ENCODE assay signal across 1 fruit fly cellular context in the genomic region with DNA sequence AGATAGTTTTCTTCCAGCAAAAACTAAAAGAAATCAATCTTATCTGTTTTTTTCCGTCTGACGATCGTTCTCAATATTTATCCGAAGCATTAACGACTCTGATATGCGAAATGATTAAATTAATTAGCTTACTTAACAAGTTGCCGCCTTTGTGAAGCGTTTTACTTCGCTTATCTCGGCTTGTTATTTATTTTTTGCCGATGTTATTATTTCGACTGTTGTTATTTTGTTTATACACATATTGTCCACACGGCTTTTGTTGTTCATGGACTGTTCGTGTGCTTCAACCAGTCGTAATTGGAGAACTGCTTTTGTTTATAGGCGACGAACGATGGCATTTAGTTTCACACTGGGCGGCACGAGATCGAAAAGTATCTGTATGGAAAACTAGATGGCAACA.
A peak's percentile ranks its signal among the peaks of the same experiment; 100 is the strongest.
TF ChIP-seq lines count a peak whose summit lies in the region.

No protein-coding gene starts in this region.

TF ChIP-seq in whole organism, embryonic, 481 proteins besides CTCF, POLR2A, EP300 and RAD21 (continued from another document):
- TF ChIP-seq CG10543 (GFP tag; optimal IDR thresholded peaks at IDR 0.05; lab: Kevin White, UChicago) (peak; percentile 56), CG6813 (GFP tag; optimal IDR thresholded peaks at IDR 0.05; lab: Kevin White, UChicago) (peak; percentile 58), Dref (GFP tag; IDR thresholded peaks at IDR 0.05; lab: Robert Waterston, UW) (no peak), NFAT (GFP tag; IDR thresholded peaks at IDR 0.05; lab: Robert Waterston, UW) (no peak), CG8924 (tag; optimal IDR thresholded peaks at IDR 0.05; lab: Kevin White, UChicago) (no peak), tgo (GFP tag; IDR thresholded peaks at IDR 0.05; lab: Robert Waterston, UW) (no peak), unpg (GFP tag; optimal IDR thresholded peaks at IDR 0.05; lab: Kevin White, UChicago) (peak; percentile 9), CG10431 (GFP tag; optimal IDR thresholded peaks at IDR 0.05; lab: Kevin White, UChicago) (no peak), BtbVII (GFP tag; optimal IDR thresholded peaks at IDR 0.05; lab: Kevin White, UChicago) (peak; percentile 41), CG15514 (GFP tag; optimal IDR thresholded peaks at IDR 0.05; lab: Kevin White, UChicago) (peak; percentile 38), CG2875 (GFP tag; optimal IDR thresholded peaks at IDR 0.05; lab: Kevin White, UChicago) (peak; percentile 5), CkIIα-i1 (GFP tag; IDR thresholded peaks at IDR 0.05; lab: Robert Waterston, UW) (no peak), CG13296 (GFP tag; optimal IDR thresholded peaks at IDR 0.05; lab: Kevin White, UChicago) (peak; percentile 15), HmgD (GFP tag; optimal IDR thresholded peaks at IDR 0.05; lab: Kevin White, UChicago) (no peak), B-H2 (GFP tag; optimal IDR thresholded peaks at IDR 0.05; lab: Kevin White, UChicago) (peak; percentile 52), CG17829 (tag; optimal IDR thresholded peaks at IDR 0.05; lab: Kevin White, UChicago) (no peak), hbn (GFP tag; IDR thresholded peaks at IDR 0.05; lab: Robert Waterston, UW; ENCODE audit: partially characterized antibody) (no peak), ranshi (GFP tag; IDR thresholded peaks at IDR 0.05; lab: Robert Waterston, UW) (no peak), knrl (GFP tag; IDR thresholded peaks at IDR 0.05; lab: Robert Waterston, UW; ENCODE audit: partially characterized antibody) (no peak), CG18476 (GFP tag; optimal IDR thresholded peaks at IDR 0.05; lab: Kevin White, UChicago) (no peak), grn (GFP tag; optimal IDR thresholded peaks at IDR 0.05; lab: Kevin White, UChicago) (no peak), CG6791 (GFP tag; IDR thresholded peaks at IDR 0.05; lab: Robert Waterston, UW; ENCODE audit: partially characterized antibody) (no peak), wek (GFP tag; optimal IDR thresholded peaks at IDR 0.05; lab: Kevin White, UChicago) (peak; percentile 28), Hmr (GFP tag; optimal IDR thresholded peaks at IDR 0.05; lab: Kevin White, UChicago) (peak; percentile 48), CrebB (tag; optimal IDR thresholded peaks at IDR 0.05; lab: Kevin White, UChicago) (peak; percentile 66), jumu (GFP tag; optimal IDR thresholded peaks at IDR 0.05; lab: Kevin White, UChicago) (no peak), gro (GFP tag; optimal IDR thresholded peaks at IDR 0.05; lab: Kevin White, UChicago) (no peak), Hr51 (GFP tag; optimal IDR thresholded peaks at IDR 0.05; lab: Kevin White, UChicago) (no peak), h (optimal IDR thresholded peaks at IDR 0.05; lab: Kevin White, UChicago) (no peak), exex (tag; optimal IDR thresholded peaks at IDR 0.05; lab: Kevin White, UChicago) (peak; percentile 2), CG2889 (GFP tag; IDR thresholded peaks at IDR 0.05; lab: Robert Waterston, UW) (no peak), CG10209 (GFP tag; optimal IDR thresholded peaks at IDR 0.05; lab: Kevin White, UChicago) (peak; percentile 24), Med (GFP tag; lab: Kevin White, UChicago) (peak; percentile 83), sens (GFP tag; lab: Kevin White, UChicago) (peak; percentile 43), CG9797 (GFP tag; optimal IDR thresholded peaks at IDR 0.05; lab: Kevin White, UChicago) (no peak), bab2 (GFP tag; optimal IDR thresholded peaks at IDR 0.05; lab: Kevin White, UChicago) (peak; percentile 31), CG30403 (GFP tag; optimal IDR thresholded peaks at IDR 0.05; lab: Kevin White, UChicago) (no peak), bsh (GFP tag; optimal IDR thresholded peaks at IDR 0.05; lab: Kevin White, UChicago) (no peak), CG6254 (GFP tag; optimal IDR thresholded peaks at IDR 0.05; lab: Kevin White, UChicago) (no peak), mirr (GFP tag; optimal IDR thresholded peaks at IDR 0.05; lab: Kevin White, UChicago) (no peak), aop (GFP tag; IDR thresholded peaks at IDR 0.05; lab: Robert Waterston, UW) (no peak), Gug (GFP tag; IDR thresholded peaks at IDR 0.05; lab: Robert Waterston, UW) (no peak), CG9215 (GFP tag; IDR thresholded peaks at IDR 0.05; lab: Robert Waterston, UW) (no peak), vvl (GFP tag; IDR thresholded peaks at IDR 0.05; lab: Robert Waterston, UW) (no peak), fd3F (GFP tag; optimal IDR thresholded peaks at IDR 0.05; lab: Kevin White, UChicago) (peak; percentile 43), CG12659 (GFP tag; optimal IDR thresholded peaks at IDR 0.05; lab: Kevin White, UChicago) (peak; percentile 32), CG2129 (GFP tag; IDR thresholded peaks at IDR 0.05; lab: Robert Waterston, UW; ENCODE audit: partially characterized antibody) (no peak), gem (tag; optimal IDR thresholded peaks at IDR 0.05; lab: Kevin White, UChicago) (peak; percentile 36), mam (GFP tag; optimal IDR thresholded peaks at IDR 0.05; lab: Kevin White, UChicago) (no peak), CG2678 (tag; optimal IDR thresholded peaks at IDR 0.05; lab: Kevin White, UChicago) (peak; percentile 18), MBD-R2 (GFP tag; IDR thresholded peaks at IDR 0.05; lab: Robert Waterston, UW) (no peak), sna (GFP tag; IDR thresholded peaks at IDR 0.05; lab: Robert Waterston, UW; ENCODE audit: partially characterized antibody) (no peak), yki (optimal IDR thresholded peaks at IDR 0.05; lab: Kevin White, UChicago) (no peak), CG32772 (GFP tag; IDR thresholded peaks at IDR 0.05; lab: Robert Waterston, UW) (no peak), rib (GFP tag; IDR thresholded peaks at IDR 0.05; lab: Robert Waterston, UW) (no peak), chn (GFP tag; optimal IDR thresholded peaks at IDR 0.05; lab: Kevin White, UChicago) (no peak), CG7556 (GFP tag; optimal IDR thresholded peaks at IDR 0.05; lab: Kevin White, UChicago) (peak; percentile 19), CG7987 (GFP tag; optimal IDR thresholded peaks at IDR 0.05; lab: Kevin White, UChicago) (peak; percentile 67), kah (GFP tag; optimal IDR thresholded peaks at IDR 0.05; lab: Kevin White, UChicago) (no peak), C15 (GFP tag; IDR thresholded peaks at IDR 0.05; lab: Robert Waterston, UW) (no peak), CG13894 (tag; optimal IDR thresholded peaks at IDR 0.05; lab: Kevin White, UChicago) (no peak), Fer1 (GFP tag; optimal IDR thresholded peaks at IDR 0.05; lab: Kevin White, UChicago) (peak; percentile 62), dan (GFP tag; IDR thresholded peaks at IDR 0.05; lab: Robert Waterston, UW) (no peak), CG10654 (GFP tag; optimal IDR thresholded peaks at IDR 0.05; lab: Kevin White, UChicago) (no peak), ap (GFP tag; IDR thresholded peaks at IDR 0.05; lab: Robert Waterston, UW) (no peak), CG6765 (GFP tag; optimal IDR thresholded peaks at IDR 0.05; lab: Kevin White, UChicago) (no peak), sima (GFP tag; optimal IDR thresholded peaks at IDR 0.05; lab: Kevin White, UChicago) (no peak), ATbp (GFP tag; optimal IDR thresholded peaks at IDR 0.05; lab: Kevin White, UChicago) (peak; percentile 14), Scr (GFP tag; IDR thresholded peaks at IDR 0.05; lab: Robert Waterston, UW; ENCODE audit: partially characterized antibody) (no peak), oc (tag; optimal IDR thresholded peaks at IDR 0.05; lab: Kevin White, UChicago) (no peak), lab (GFP tag; optimal IDR thresholded peaks at IDR 0.05; lab: Kevin White, UChicago) (no peak), CG8478 (optimal IDR thresholded peaks at IDR 0.05; lab: Kevin White, UChicago) (no peak), CG8290 (GFP tag; optimal IDR thresholded peaks at IDR 0.05; lab: Kevin White, UChicago) (no peak), CG8290 (tag; optimal IDR thresholded peaks at IDR 0.05; lab: Kevin White, UChicago) (peak in 1 of 2 experiments; percentile 34), CG17802 (tag; optimal IDR thresholded peaks at IDR 0.05; lab: Kevin White, UChicago) (no peak), jing (GFP tag; optimal IDR thresholded peaks at IDR 0.05; lab: Kevin White, UChicago) (no peak), Xrp1 (GFP tag; IDR thresholded peaks at IDR 0.05; lab: Robert Waterston, UW) (0 out of 2 replicates have a peak, but pooled peaks have one; percentile 10), CHES-1-like (GFP tag; optimal IDR thresholded peaks at IDR 0.05; lab: Kevin White, UChicago) (no peak), fru (optimal IDR thresholded peaks at IDR 0.05; lab: Kevin White, UChicago) (no peak), CG42726 (GFP tag; IDR thresholded peaks at IDR 0.05; lab: Robert Waterston, UW; ENCODE audit: partially characterized antibody) (no peak), CG6683 (GFP tag; optimal IDR thresholded peaks at IDR 0.05; lab: Kevin White, UChicago) (no peak), Oaz (GFP tag; IDR thresholded peaks at IDR 0.05; lab: Robert Waterston, UW) (no peak), CG12071 (GFP tag; optimal IDR thresholded peaks at IDR 0.05; lab: Kevin White, UChicago) (peak; percentile 39), lmd (GFP tag; IDR thresholded peaks at IDR 0.05; lab: Robert Waterston, UW) (no peak), Ets65A (GFP tag; lab: Kevin White, UChicago) (no peak), Mad (GFP tag; optimal IDR thresholded peaks at IDR 0.05; lab: Kevin White, UChicago) (no peak), CG3847 (GFP tag; IDR thresholded peaks at IDR 0.05; lab: Robert Waterston, UW) (no peak), CG34224 (GFP tag; IDR thresholded peaks at IDR 0.05; lab: Robert Waterston, UW; ENCODE audit: partially characterized antibody) (no peak), D19B (GFP tag; optimal IDR thresholded peaks at IDR 0.05; lab: Kevin White, UChicago) (no peak), CG18262 (tag; optimal IDR thresholded peaks at IDR 0.05; lab: Kevin White, UChicago) (no peak), Trl (optimal IDR thresholded peaks at IDR 0.05; lab: Kevin White, UChicago) (no peak), Trl (GFP tag; optimal IDR thresholded peaks at IDR 0.05; lab: Kevin White, UChicago) (no peak), CG8359 (GFP tag; optimal IDR thresholded peaks at IDR 0.05; lab: Kevin White, UChicago; ENCODE audit: borderline replicate concordance) (no peak), Blimp-1 (GFP tag; optimal IDR thresholded peaks at IDR 0.05; lab: Kevin White, UChicago) (no peak), CG10959 (GFP tag; IDR thresholded peaks at IDR 0.05; lab: Robert Waterston, UW) (no peak), CG11398 (GFP tag; optimal IDR thresholded peaks at IDR 0.05; lab: Kevin White, UChicago) (no peak), CG17385 (GFP tag; optimal IDR thresholded peaks at IDR 0.05; lab: Kevin White, UChicago) (peak; percentile 3)
